Worm (Caenorhabditis elegans) whole organism, midembryonic: ENCODE data around the gene fezf-1.

Experiments
- cog-1 ChIP-seq: sonication (generic microtip); optimal IDR thresholded peaks from 2 replicates; lab custom pipeline; 2016; ENCODE audit warnings: missing genetic modification characterization, missing compliant biosample characterization
- flt-1 ChIP-seq: fragments of 200-800 bp; sonication (Bioruptor generic); IDR thresholded peaks from 2 replicates; pipeline ENCODE4 v1.3.6; 2022; ENCODE audit warnings: missing genetic modification characterization, missing compliant biosample characterization
- klf-2 ChIP-seq: fragments of 200-800 bp; sonication (Bioruptor generic); conservative IDR thresholded peaks from 2 replicates; pipeline ENCODE4 v1.3.6; 2022; ENCODE audit warnings: missing genetic modification reagents, missing genetic modification characterization, missing compliant biosample characterization
- med-1 ChIP-seq: sonication (generic microtip); optimal IDR thresholded peaks from 2 replicates; lab custom pipeline; 2017; ENCODE audit warnings: missing genetic modification characterization, mild to moderate bottlenecking, missing compliant biosample characterization, antibody characterized with exemption, missing genetic modification reagents; ENCODE audit not compliant: insufficient read depth
- tab-1 ChIP-seq: fragments of 200-800 bp; sonication (Bioruptor generic); IDR thresholded peaks from 2 replicates; pipeline ENCODE4 v1.3.6; 2022; ENCODE audit warnings: missing genetic modification characterization, missing compliant biosample characterization
- ztf-29 ChIP-seq: fragments of 200-800 bp; sonication (Bioruptor generic); IDR thresholded peaks from 2 replicates; pipeline ENCODE4 v1.3.6; 2022; ENCODE audit warnings: missing genetic modification reagents, missing genetic modification characterization, missing compliant biosample characterization

DNA sequence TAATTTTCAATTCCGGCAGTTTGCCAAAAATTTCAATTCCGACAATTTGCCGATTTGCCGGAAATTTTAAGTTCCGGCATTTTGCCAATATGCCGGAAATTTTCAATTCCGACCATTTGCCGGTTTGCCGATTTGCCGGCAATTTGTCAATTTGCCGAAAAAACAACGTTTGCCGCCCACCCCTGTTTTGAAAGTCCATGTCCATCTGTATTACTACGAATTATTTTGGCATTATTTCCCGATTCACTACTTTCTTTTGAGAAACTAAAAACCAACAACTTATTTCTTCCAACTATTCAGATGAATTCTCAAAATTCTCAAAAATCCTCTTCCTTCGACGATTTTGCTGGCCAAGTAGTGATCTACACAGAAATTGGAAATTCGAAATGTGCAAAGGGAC, 26.4 kb downstream of the fezf-1 start, which contains the start of gene Y45F10A.7:
- TF ChIP-seq tab-1 (GFP tag; lab: Robert Waterston, UW) = no peak
- TF ChIP-seq med-1 (GFP tag; lab: Kevin White, UChicago) = no peak
- TF ChIP-seq cog-1 (tag; lab: Kevin White, UChicago) = no peak
- TF ChIP-seq ztf-29 (GFP tag; lab: Robert Waterston, UW) = no peak
- no peak for TF ChIP-seq flt-1 (GFP tag; lab: Robert Waterston, UW)
- no peak for TF ChIP-seq klf-2 (GFP tag; lab: Robert Waterston, UW)
